Worm (Caenorhabditis elegans) whole organism, late embryonic: Measurements from ENCODE around the gene unc-16.

ENCODE experiments used
- pag-3 ChIP-seq: sonication (generic microtip); optimal IDR thresholded peaks from 2 replicates; lab custom pipeline; 2016; ENCODE audit warnings: missing compliant biosample characterization, missing genetic modification characterization, borderline replicate concordance
- pha-2 ChIP-seq: sonication (generic microtip); optimal IDR thresholded peaks from 2 replicates; lab custom pipeline; 2017; ENCODE audit warnings: mild to moderate bottlenecking, missing genetic modification characterization, missing compliant biosample characterization
- pqm-1 ChIP-seq: sonication (generic microtip); optimal IDR thresholded peaks from 2 replicates; lab custom pipeline; 2016; ENCODE audit warnings: missing genetic modification characterization, missing compliant biosample characterization

- TF ChIP-seq pag-3 (tag; lab: Kevin White, UChicago): no peak
- TF ChIP-seq pha-2 (tag; lab: Kevin White, UChicago): no peak
- no peak for TF ChIP-seq pqm-1 (tag; lab: Kevin White, UChicago)
These were observed 45.8 kb upstream of the unc-16 start, which contains the start of gene sod-4 for ce11 chrIII:9500267-9500666.
